Fruit fly (Drosophila melanogaster): ENCODE results near the gene CG31145.

Gene CG31145

dm6 chr3R:23709508-23710208, 40.2 kb upstream of the CG31145 start, which contains the start of gene CG10301 (continued):
- TF ChIP-seq CG3163 (GFP tag; optimal IDR thresholded peaks at IDR 0.05) (no peak), run (tag; optimal IDR thresholded peaks at IDR 0.05) (no peak), Nf-YC (tag; optimal IDR thresholded peaks at IDR 0.05) (no peak), Sox100B (GFP tag; optimal IDR thresholded peaks at IDR 0.05) (peak; percentile 50), CG4617 (GFP tag; optimal IDR thresholded peaks at IDR 0.05; ENCODE audit: borderline replicate concordance) (peak; percentile 16), Bteb2 (GFP tag; optimal IDR thresholded peaks at IDR 0.05) (no peak), fd64A (GFP tag; optimal IDR thresholded peaks at IDR 0.05) (peak; percentile 4), sens-2 (GFP tag; IDR thresholded peaks at IDR 0.05) (peak; percentile 71), CG34376 (GFP tag; optimal IDR thresholded peaks at IDR 0.05) (no peak), pita (GFP tag; optimal IDR thresholded peaks at IDR 0.05) (no peak), CG3995 (GFP tag; optimal IDR thresholded peaks at IDR 0.05) (no peak), wdn (GFP tag; IDR thresholded peaks at IDR 0.05) (no peak), CG15601 (tag; optimal IDR thresholded peaks at IDR 0.05) (peak; percentile 67), CG12744 (GFP tag; optimal IDR thresholded peaks at IDR 0.05) (no peak), dan (GFP tag; IDR thresholded peaks at IDR 0.05) (0 out of 2 replicates have a peak, but pooled peaks have one; percentile 41), seq (GFP tag; IDR thresholded peaks at IDR 0.05) (no peak), phol (tag; optimal IDR thresholded peaks at IDR 0.05) (peak; percentile 81), mam (GFP tag; optimal IDR thresholded peaks at IDR 0.05) (peak; percentile 13), CG16863 (GFP tag; optimal IDR thresholded peaks at IDR 0.05) (peak; percentile 26), CG17829 (tag; optimal IDR thresholded peaks at IDR 0.05) (peak; percentile 74), CG11695 (GFP tag; IDR thresholded peaks at IDR 0.05) (peak; percentile 50; the same call in 1 of the 3 replicates), CG18262 (tag; optimal IDR thresholded peaks at IDR 0.05) (peak; percentile 74), amos (GFP tag; IDR thresholded peaks at IDR 0.05; ENCODE audit: partially characterized antibody) (no peak), D19B (GFP tag; optimal IDR thresholded peaks at IDR 0.05) (no peak), bowl (GFP tag; IDR thresholded peaks at IDR 0.05) (no peak), bbx (GFP tag; IDR thresholded peaks at IDR 0.05; ENCODE audit: partially characterized antibody) (no peak), CG12659 (GFP tag; optimal IDR thresholded peaks at IDR 0.05) (peak; percentile 27), CG7987 (GFP tag; optimal IDR thresholded peaks at IDR 0.05) (no peak), CG17328 (GFP tag; IDR thresholded peaks at IDR 0.05) (peak; percentile 81), D19A (tag; optimal IDR thresholded peaks at IDR 0.05) (peak; percentile 67), pan (optimal IDR thresholded peaks at IDR 0.05) (no peak), pan (GFP tag; optimal IDR thresholded peaks at IDR 0.05 in 1 of 2, IDR thresholded peaks at IDR 0.05 in 1 of 2) (no peak), CG4730 (GFP tag; IDR thresholded peaks at IDR 0.05) (no peak), chm (GFP tag; IDR thresholded peaks at IDR 0.05) (peak; percentile 72), stc (GFP tag; IDR thresholded peaks at IDR 0.05) (no peak), CG3281 (GFP tag; optimal IDR thresholded peaks at IDR 0.05) (no peak), cg (GFP tag; optimal IDR thresholded peaks at IDR 0.05) (no peak), gfzf (GFP tag; optimal IDR thresholded peaks at IDR 0.05) (no peak), chif (GFP tag; optimal IDR thresholded peaks at IDR 0.05) (peak; percentile 30 to 77), ato (GFP tag; IDR thresholded peaks at IDR 0.05; ENCODE audit: partially characterized antibody) (no peak), CrebB (tag; optimal IDR thresholded peaks at IDR 0.05) (no peak), Six4 (GFP tag; optimal IDR thresholded peaks at IDR 0.05) (peak; percentile 73), sna (GFP tag; IDR thresholded peaks at IDR 0.05; ENCODE audit: partially characterized antibody) (no peak), CG11560 (tag; IDR thresholded peaks at IDR 0.05) (no peak), aop (GFP tag; IDR thresholded peaks at IDR 0.05) (0 out of 2 replicates have a peak, but pooled peaks have one; percentile 38), vnd (GFP tag; IDR thresholded peaks at IDR 0.05; ENCODE audit: partially characterized antibody) (no peak), CG14441 (GFP tag; IDR thresholded peaks at IDR 0.05) (peak; percentile 51), CG4404 (GFP tag; IDR thresholded peaks at IDR 0.05) (peak; percentile 84), Ada2b (GFP tag; IDR thresholded peaks at IDR 0.05) (peak; percentile 23; the same call in 1 of the 2 replicates), H15 (GFP tag; IDR thresholded peaks at IDR 0.05) (peak; percentile 52; the same call in 1 of the 3 replicates)

Measured in whole organism, embryonic.